Worm (Caenorhabditis elegans) whole organism, young adult: Measurements from ENCODE around the gene nspc-9.

Experiments
- B0336.3 ChIP-seq: fragments of 200-800 bp; sonication (Bioruptor generic); IDR thresholded peaks from 2 replicates; pipeline ENCODE4 v1.3.6; 2022; ENCODE audit warnings: missing genetic modification characterization, missing compliant biosample characterization
- F22D6.2 ChIP-seq: sonication (generic microtip); optimal IDR thresholded peaks from 2 replicates; lab custom pipeline; 2016; ENCODE audit warnings: mild to moderate bottlenecking, missing genetic modification characterization, missing compliant biosample characterization
- F23B12.7 ChIP-seq: sonication (generic microtip); optimal IDR thresholded peaks from 2 replicates; lab custom pipeline; 2017; ENCODE audit warnings: missing genetic modification characterization, mild to moderate bottlenecking, missing compliant biosample characterization, antibody characterized with exemption, moderate library complexity; ENCODE audit not compliant: insufficient read depth
- F33H1.4 ChIP-seq: fragments of 200-800 bp; sonication (Bioruptor generic); IDR thresholded peaks from 2 replicates; pipeline ENCODE4 v1.3.6; 2022; ENCODE audit warnings: missing genetic modification reagents, missing genetic modification characterization, missing compliant biosample characterization
- F49E8.2 ChIP-seq: sonication (generic microtip); optimal IDR thresholded peaks from 3 replicates; lab custom pipeline; 2017; ENCODE audit warnings: missing genetic modification characterization, mild to moderate bottlenecking, missing compliant biosample characterization, antibody characterized with exemption, moderate library complexity; ENCODE audit not compliant: insufficient read depth
- F55B11.4 ChIP-seq: sonication (generic microtip); optimal IDR thresholded peaks from 2 replicates; lab custom pipeline; 2016; ENCODE audit warnings: missing compliant biosample characterization, missing genetic modification characterization, borderline replicate concordance; ENCODE audit not compliant: insufficient read depth
- F57A8.1 ChIP-seq: fragments of 200-800 bp; sonication (Bioruptor generic); optimal IDR thresholded peaks from 2 replicates; lab custom pipeline; 2018; ENCODE audit warnings: mild to moderate bottlenecking, missing genetic modification characterization, moderate library complexity, missing compliant biosample characterization
- T07F8.4 ChIP-seq: sonication (generic microtip); optimal IDR thresholded peaks from 2 replicates; lab custom pipeline; 2016; ENCODE audit warnings: mild to moderate bottlenecking, missing genetic modification characterization, moderate library complexity, missing compliant biosample characterization
- T26A5.8 ChIP-seq: sonication (generic microtip); optimal IDR thresholded peaks from 2 replicates; lab custom pipeline; 2016; ENCODE audit warnings: missing genetic modification characterization, missing compliant biosample characterization
- Y79H2A.3 ChIP-seq: fragments of 200-800 bp; sonication (Bioruptor generic); conservative IDR thresholded peaks from 2 replicates; pipeline ENCODE4 v1.3.6; 2022; ENCODE audit warnings: missing genetic modification reagents, missing genetic modification characterization, missing compliant biosample characterization
- attf-5 ChIP-seq: fragments of 200-800 bp; sonication (Bioruptor generic); optimal IDR thresholded peaks from 2 replicates; lab custom pipeline; 2018; ENCODE audit warnings: mild to moderate bottlenecking, missing genetic modification characterization, missing compliant biosample characterization
- ceh-79 ChIP-seq: sonication (generic microtip); optimal IDR thresholded peaks from 2 replicates; lab custom pipeline; 2017; ENCODE audit warnings: mild to moderate bottlenecking, missing genetic modification characterization, missing compliant biosample characterization
- dox-1 ChIP-seq: fragments of 200-800 bp; sonication (Bioruptor generic); IDR thresholded peaks from 2 replicates; pipeline ENCODE4 v1.3.6; 2022; ENCODE audit warnings: missing genetic modification reagents, missing genetic modification characterization, missing compliant biosample characterization
- egl-18 ChIP-seq: fragments of 200-800 bp; sonication (Bioruptor generic); IDR thresholded peaks from 2 replicates; pipeline ENCODE4 v1.3.6; 2022; ENCODE audit warnings: missing genetic modification reagents, missing genetic modification characterization, missing compliant biosample characterization
- egl-44 ChIP-seq: fragments of 200-800 bp; sonication (Bioruptor generic); IDR thresholded peaks from 2 replicates; pipeline ENCODE4 v1.3.6; 2022; ENCODE audit warnings: missing genetic modification reagents, missing genetic modification characterization, missing compliant biosample characterization
- egrh-3 ChIP-seq: fragments of 200-800 bp; sonication (Bioruptor generic); IDR thresholded peaks from 2 replicates; pipeline ENCODE4 v1.3.6; 2022; ENCODE audit warnings: missing genetic modification reagents, missing genetic modification characterization, missing compliant biosample characterization
- ekl-4 ChIP-seq: fragments of 200-800 bp; sonication (Bioruptor generic); IDR thresholded peaks from 2 replicates; pipeline ENCODE4 v1.3.6; 2022; ENCODE audit warnings: missing genetic modification reagents, missing genetic modification characterization, missing compliant biosample characterization
- fkh-3 ChIP-seq: sonication (generic microtip); optimal IDR thresholded peaks from 2 replicates; lab custom pipeline; 2016; ENCODE audit warnings: mild to moderate bottlenecking, missing genetic modification characterization, missing compliant biosample characterization
- gei-17 ChIP-seq: fragments of 200-800 bp; sonication (Bioruptor generic); optimal IDR thresholded peaks from 2 replicates; lab custom pipeline; 2018; ENCODE audit warnings: mild to moderate bottlenecking, missing genetic modification characterization, missing compliant biosample characterization
- him-1 ChIP-seq: sonication (generic microtip); optimal IDR thresholded peaks from 2 replicates; lab custom pipeline; 2016; ENCODE audit warnings: missing genotype, missing genetic modification reagents, missing genetic modification characterization, missing compliant biosample characterization
- hlh-12 ChIP-seq: sonication (generic microtip); optimal IDR thresholded peaks from 2 replicates; lab custom pipeline; 2016; ENCODE audit warnings: missing genetic modification characterization, missing compliant biosample characterization
- hmg-20 ChIP-seq: fragments of 200-800 bp; sonication (Bioruptor generic); IDR thresholded peaks from 2 replicates; pipeline ENCODE4 v1.3.6; 2022; ENCODE audit warnings: missing genetic modification reagents, missing genetic modification characterization, missing compliant biosample characterization
- lag-1 ChIP-seq: fragments of 200-800 bp; sonication (Bioruptor generic); IDR thresholded peaks from 2 replicates; pipeline ENCODE4 v1.3.6; 2022; ENCODE audit warnings: missing genetic modification reagents, missing genetic modification characterization, missing compliant biosample characterization
- let-526 ChIP-seq: fragments of 200-800 bp; sonication (Bioruptor generic); IDR thresholded peaks from 2 replicates; pipeline ENCODE4 v1.3.6; 2022; ENCODE audit warnings: missing genetic modification reagents, missing genetic modification characterization, missing compliant biosample characterization
- lin-35 ChIP-seq, 3 experiments: fragments of 150-350 bp in 2 of 3; sonication (generic microtip) in 1 of 3; optimal IDR thresholded peaks; 2 replicates each; lab custom pipeline; 2014 to 2018; ENCODE audit warnings: missing biosample characterization in 3 of 3, missing genetic modification characterization in 3 of 3, missing genetic modification reagents in 3 of 3
- lsl-1 ChIP-seq: fragments of 200-800 bp; sonication (Bioruptor generic); optimal IDR thresholded peaks from 2 replicates; lab custom pipeline; 2018; ENCODE audit warnings: mild to moderate bottlenecking, missing genetic modification characterization, moderate library complexity, missing compliant biosample characterization
- madf-3 ChIP-seq: fragments of 200-800 bp; sonication (Bioruptor generic); IDR thresholded peaks from 2 replicates; pipeline ENCODE4 v1.3.6; 2022; ENCODE audit warnings: missing genetic modification reagents, missing genetic modification characterization, missing compliant biosample characterization
- nhr-120 ChIP-seq: fragments of 200-800 bp; sonication (Bioruptor generic); IDR thresholded peaks from 2 replicates; pipeline ENCODE4 v1.3.6; 2022; ENCODE audit warnings: missing genetic modification characterization, missing compliant biosample characterization
- nhr-179 ChIP-seq: sonication (generic microtip); optimal IDR thresholded peaks from 2 replicates; lab custom pipeline; 2016; ENCODE audit warnings: mild to moderate bottlenecking, missing genetic modification characterization, missing compliant biosample characterization
- nhr-90 ChIP-seq: sonication (generic microtip); optimal IDR thresholded peaks from 2 replicates; lab custom pipeline; 2016; ENCODE audit warnings: missing genotype, mild to moderate bottlenecking, missing genetic modification characterization, missing compliant biosample characterization
- pbrm-1 ChIP-seq: fragments of 200-800 bp; sonication (Bioruptor generic); IDR thresholded peaks from 2 replicates; pipeline ENCODE4 v1.3.6; 2022; ENCODE audit warnings: missing genetic modification reagents, missing genetic modification characterization, missing compliant biosample characterization
- repo-1 ChIP-seq: sonication (generic microtip); optimal IDR thresholded peaks from 2 replicates; lab custom pipeline; 2017; ENCODE audit warnings: mild to moderate bottlenecking, missing genetic modification characterization, missing compliant biosample characterization
- sdz-38 ChIP-seq: sonication (generic microtip); optimal IDR thresholded peaks from 2 replicates; lab custom pipeline; 2016; ENCODE audit warnings: missing genotype, missing genetic modification characterization, missing compliant biosample characterization
- snpc-1.1 ChIP-seq: sonication (generic microtip); optimal IDR thresholded peaks from 2 replicates; lab custom pipeline; 2017; ENCODE audit warnings: missing genetic modification characterization, mild to moderate bottlenecking, missing compliant biosample characterization, antibody characterized with exemption, moderate library complexity, missing genotype, missing genetic modification reagents; ENCODE audit not compliant: insufficient read depth
- sptf-2 ChIP-seq: fragments of 200-800 bp; sonication (Bioruptor generic); optimal IDR thresholded peaks from 2 replicates; lab custom pipeline; 2018; ENCODE audit warnings: mild to moderate bottlenecking, missing genetic modification characterization, missing compliant biosample characterization
- unc-62 ChIP-seq: fragments of 150-350 bp; optimal IDR thresholded peaks from 2 replicates; lab custom pipeline; 2014; ENCODE audit warnings: missing biosample characterization, missing genetic modification reagents, missing genetic modification characterization

nspc-9 gene

DNA sequence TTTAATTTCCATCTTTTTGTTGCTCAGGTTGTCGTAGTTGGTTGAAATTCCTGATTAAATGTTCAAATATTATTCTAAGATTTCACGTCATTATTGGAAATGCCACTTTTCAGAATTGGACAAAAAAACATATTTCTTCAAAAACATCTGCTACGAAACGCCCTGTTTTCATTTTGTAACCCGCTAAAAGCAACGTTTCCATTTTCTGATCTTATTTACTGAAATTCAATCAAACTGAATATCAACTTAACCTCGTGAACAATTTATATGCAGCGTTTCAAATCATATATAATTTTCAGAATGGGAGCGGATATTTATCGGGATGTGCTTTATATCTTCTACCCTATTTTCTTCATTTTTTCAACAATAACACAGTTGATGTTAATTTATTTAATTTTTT, 19.7 kb downstream of the nspc-9 start, which contains the start of gene srd-40:
srd-40 (plus strand) TSS at position 301 of the 400 bp plus-strand sequence.
- no peak for TF ChIP-seq nhr-120 (GFP tag; lab: Robert Waterston, UW)
- TF ChIP-seq snpc-1.1 (tag; lab: Kevin White, UChicago): no peak
- TF ChIP-seq lsl-1 (GFP tag; lab: Kevin White, UChicago): no peak
- no peak for TF ChIP-seq F33H1.4 (GFP tag; lab: Robert Waterston, UW)
- TF ChIP-seq F57A8.1 (GFP tag; lab: Kevin White, UChicago): no peak
- no peak for TF ChIP-seq F49E8.2 (tag; lab: Kevin White, UChicago)
- TF ChIP-seq T07F8.4 (tag; lab: Kevin White, UChicago): no peak
- no peak for TF ChIP-seq ceh-79
- no peak for TF ChIP-seq hlh-12 (tag; lab: Kevin White, UChicago)
- no peak for TF ChIP-seq pbrm-1 (GFP tag; lab: Robert Waterston, UW)
- no peak for TF ChIP-seq F55B11.4 (tag; lab: Kevin White, UChicago)
- no peak for TF ChIP-seq T26A5.8 (tag; lab: Kevin White, UChicago)

DNA sequence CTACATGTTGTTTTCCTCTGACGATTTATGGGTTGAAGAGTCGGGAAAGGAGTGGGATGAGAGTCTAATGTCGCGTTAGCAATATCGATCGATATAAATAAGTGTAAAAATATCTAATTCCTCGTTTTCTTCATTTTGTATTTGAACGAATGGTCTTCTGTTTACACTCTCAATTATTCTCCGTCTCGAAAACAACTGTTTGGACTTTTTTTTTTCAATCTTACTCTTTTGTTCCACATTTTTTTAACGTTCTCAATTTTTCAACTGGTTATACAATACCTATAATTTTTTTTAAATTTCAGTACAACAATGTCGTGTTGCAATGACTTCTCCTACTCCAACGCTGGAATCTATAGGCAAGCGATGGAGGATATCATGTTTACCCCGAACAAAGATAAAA, 21.8 kb downstream of the nspc-9 start, which contains the start of gene F17A2.13:
F17A2.13 (plus strand) TSS at position 301 of the 400 bp plus-strand sequence.
- no peak for TF ChIP-seq ekl-4 (GFP tag; lab: Robert Waterston, UW)
- no peak for TF ChIP-seq dox-1 (GFP tag; lab: Robert Waterston, UW)
- TF ChIP-seq hmg-20: no peak
- no peak for TF ChIP-seq repo-1
- TF ChIP-seq gei-17 (GFP tag; lab: Kevin White, UChicago): no peak
- TF ChIP-seq egrh-3 (GFP tag; lab: Robert Waterston, UW): no peak
- TF ChIP-seq fkh-3 (tag; lab: Kevin White, UChicago): no peak
- TF ChIP-seq sdz-38: no peak
- no peak for TF ChIP-seq F23B12.7
- no peak for TF ChIP-seq Y79H2A.3 (GFP tag; lab: Robert Waterston, UW)
- no peak for TF ChIP-seq attf-5 (GFP tag; lab: Kevin White, UChicago)
- TF ChIP-seq F57A8.1 (GFP tag; lab: Kevin White, UChicago): no peak
- TF ChIP-seq nhr-90 (tag; lab: Kevin White, UChicago): no peak
- TF ChIP-seq let-526 (GFP tag; lab: Robert Waterston, UW): no peak
- TF ChIP-seq B0336.3 (GFP tag; lab: Robert Waterston, UW): no peak
- no peak for TF ChIP-seq nhr-120 (GFP tag; lab: Robert Waterston, UW)
- TF ChIP-seq sptf-2 (GFP tag; lab: Kevin White, UChicago): no peak
- no peak for TF ChIP-seq nhr-179 (tag; lab: Kevin White, UChicago)
- no peak for TF ChIP-seq lin-35 (GFP tag; optimal IDR thresholded peaks at IDR 0.05; lab: Kevin White, UChicago)

DNA sequence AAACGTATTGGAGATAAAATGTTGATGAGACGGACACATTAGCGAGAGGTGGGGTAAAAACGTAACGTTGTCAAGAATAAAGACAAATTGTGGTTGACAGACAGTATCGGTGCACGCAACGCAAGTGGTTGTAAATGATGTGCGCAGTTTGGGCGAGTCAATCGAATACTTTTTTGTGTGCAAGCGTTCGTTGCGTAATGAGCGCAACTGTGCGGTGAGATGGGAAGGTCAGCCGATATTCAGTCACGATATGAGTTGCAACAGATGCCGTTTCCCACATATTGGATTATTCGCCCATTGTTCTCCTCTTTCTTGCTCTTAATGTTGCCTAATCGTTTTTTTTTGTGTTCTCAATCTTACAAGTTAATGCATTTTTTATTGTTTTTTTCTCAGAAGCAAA, 22.4 kb downstream of the nspc-9 start, which contains the start of gene ceh-40:
ceh-40 (minus strand) TSS at position 41 of the 400 bp plus-strand sequence.
- TF ChIP-seq egl-18 (no peak), unc-62 (GFP tag; lab: Kevin White, UChicago) (peak; percentile 5)

DNA sequence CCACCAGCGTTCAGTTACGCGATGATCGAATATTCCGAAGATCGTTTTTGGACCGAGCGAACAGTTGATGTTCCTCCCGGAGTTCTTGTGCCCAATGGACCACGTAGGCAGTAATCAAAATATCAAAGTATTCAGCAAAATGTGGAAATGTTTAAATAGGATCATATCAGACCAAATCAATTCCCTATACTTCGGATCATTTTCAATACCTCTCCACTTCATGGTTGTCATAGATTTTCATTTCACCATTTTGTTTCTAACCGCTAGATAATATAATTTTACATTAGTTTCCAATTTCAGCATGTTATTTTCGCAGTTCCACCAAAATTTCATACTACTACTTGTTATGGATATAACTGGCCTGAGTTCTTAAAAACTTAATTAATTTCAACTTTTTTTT, 25.6 kb downstream of the nspc-9 start:
- TF ChIP-seq lag-1 (GFP tag; lab: Robert Waterston, UW): no peak
- no peak for TF ChIP-seq egl-18
- TF ChIP-seq F22D6.2 (tag; lab: Kevin White, UChicago): no peak
- TF ChIP-seq him-1 (tag; lab: Kevin White, UChicago): no peak
- no peak for TF ChIP-seq F23B12.7
- no peak for TF ChIP-seq egl-44 (GFP tag; lab: Robert Waterston, UW)
- no peak for TF ChIP-seq madf-3
- TF ChIP-seq attf-5 (GFP tag; lab: Kevin White, UChicago): no peak
- no peak for TF ChIP-seq fkh-3 (tag; lab: Kevin White, UChicago)
